Worm (Caenorhabditis elegans) whole organism, L4 larva: Measurements from ENCODE around the gene ZK262.19.

Experiments used
- lin-13 ChIP-seq: fragments of 150-350 bp; optimal IDR thresholded peaks from 2 replicates; lab custom pipeline; 2014; ENCODE audit warnings: missing biosample characterization, missing genetic modification reagents, missing genetic modification characterization
- nhr-76 ChIP-seq: fragments of 150-350 bp; optimal IDR thresholded peaks from 2 replicates; lab custom pipeline; 2014; ENCODE audit warnings: missing biosample characterization, missing genetic modification characterization
- unc-62 ChIP-seq, 3 experiments: fragments of 150-350 bp in 1 of 3; sonication (generic microtip); optimal IDR thresholded peaks in 2 of 3; peaks in 1 of 3; 1 replicate in 1 of 3; 2 replicates in 2 of 3; lab custom pipeline; 2014 to 2017; ENCODE audit warnings: missing biosample characterization in 3 of 3, missing genetic modification characterization in 3 of 3, missing genetic modification reagents in 3 of 3, missing genotype in 1 of 3
- zip-2 ChIP-seq: fragments of 150-350 bp; optimal IDR thresholded peaks from 2 replicates; lab custom pipeline; 2014; ENCODE audit warnings: missing biosample characterization, missing genetic modification characterization

DNA sequence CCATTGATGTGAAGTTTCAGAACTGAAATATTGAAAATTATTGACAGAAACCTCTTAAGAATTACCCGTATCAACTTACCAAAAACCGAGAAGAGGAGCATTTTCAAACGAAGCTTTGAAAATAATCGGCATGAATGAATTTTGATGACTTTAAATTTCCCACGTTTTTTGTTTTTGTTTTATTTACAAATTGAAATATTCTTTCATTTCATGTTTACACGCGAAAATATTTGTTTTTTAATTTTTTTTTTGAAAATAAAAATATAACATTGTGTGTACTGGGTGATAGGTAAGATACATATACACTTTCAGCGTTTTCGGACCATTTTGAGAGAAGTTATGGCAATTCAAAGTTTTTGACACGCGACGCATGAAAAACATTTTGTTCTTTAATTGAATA is 29.8 kb downstream of the ZK262.19 start, which contains the start of gene Y51A2B.9:
- TF ChIP-seq lin-13 (no peak), unc-62 (GFP tag; optimal IDR thresholded peaks at IDR 0.05 in 1 of 2; lab: Kevin White, UChicago) (no peak), unc-62 (tag; optimal IDR thresholded peaks at IDR 0.05; lab: Kevin White, UChicago) (no peak), nhr-76 (tag; lab: Kevin White, UChicago) (no peak), zip-2 (tag; lab: Kevin White, UChicago) (no peak)
